Fruit fly (Drosophila melanogaster) whole organism, wandering third instar larva: ENCODE measurements around the gene CG13887.

Experiments used
- Abd-B ChIP-seq: fragments of >200 bp; optimal IDR thresholded peaks from 2 replicates; lab custom pipeline; 2017; ENCODE audit warnings: missing biosample characterization, missing genetic modification characterization
- CG32264 ChIP-seq: fragments of 200-800 bp; sonication (Bioruptor generic); optimal IDR thresholded peaks from 2 replicates; lab custom pipeline; 2016; ENCODE audit warnings: missing biosample characterization, missing genetic modification characterization
- CG9705 ChIP-seq: fragments of 200-800 bp; sonication (Bioruptor generic); optimal IDR thresholded peaks from 2 replicates; lab custom pipeline; 2018; ENCODE audit warnings: missing biosample characterization, mild to moderate bottlenecking, missing genetic modification characterization
- CrebA ChIP-seq: fragments of 200-800 bp; sonication (Bioruptor generic); optimal IDR thresholded peaks from 2 replicates; lab custom pipeline; 2016; ENCODE audit warnings: missing biosample characterization, mild to moderate bottlenecking, missing genetic modification characterization, borderline replicate concordance
- Dif ChIP-seq: fragments of 200-275, 200-300 bp; sonication (Bioruptor generic); optimal IDR thresholded peaks from 2 replicates; lab custom pipeline; 2018; ENCODE audit warnings: missing biosample characterization, missing genetic modification characterization; ENCODE audit not compliant: partially characterized antibody
- GATAd ChIP-seq: sonication (Bioruptor generic); optimal IDR thresholded peaks from 2 replicates; lab custom pipeline; 2016; ENCODE audit warnings: missing biosample characterization, missing genetic modification characterization
- HLH106 ChIP-seq: fragments of 200-800 bp; optimal IDR thresholded peaks from 3 replicates; lab custom pipeline; 2019; ENCODE audit warnings: missing biosample characterization, mild to moderate bottlenecking, missing genetic modification characterization, moderate library complexity
- Hr78 ChIP-seq: fragments of >200 bp; optimal IDR thresholded peaks from 2 replicates; lab custom pipeline; 2017; ENCODE audit warnings: missing biosample characterization, missing genetic modification characterization
- Hr83 ChIP-seq: fragments of 200-300 bp; sonication (Bioruptor generic); optimal IDR thresholded peaks from 2 replicates; lab custom pipeline; 2016; ENCODE audit warnings: missing biosample characterization, mild to moderate bottlenecking, missing genetic modification characterization, moderate library complexity; ENCODE audit not compliant: poor library complexity, severe bottlenecking
- Mio ChIP-seq: sonication (Bioruptor generic); optimal IDR thresholded peaks from 2 replicates; lab custom pipeline; 2016; ENCODE audit warnings: missing biosample characterization, missing genetic modification characterization
- Myc ChIP-seq: fragments of >200 bp; optimal IDR thresholded peaks from 2 replicates; lab custom pipeline; 2017
- N ChIP-seq: fragments of >200 bp; optimal IDR thresholded peaks from 2 replicates; lab custom pipeline; 2018; ENCODE audit warnings: missing biosample characterization, missing external identifiers, missing genetic modification characterization
- Rel ChIP-seq, 2 experiments: fragments of 200-800 bp; sonication (Bioruptor generic) in 1 of 2; optimal IDR thresholded peaks; 2 replicates in 1 of 2; 3 replicates in 1 of 2; lab custom pipeline; 2016 to 2019; ENCODE audit warnings: mild to moderate bottlenecking in 2 of 2, missing biosample characterization in 2 of 2, missing genetic modification characterization in 2 of 2, moderate library complexity in 1 of 2
- Sp1 ChIP-seq: fragments of 200-800 bp; sonication (Bioruptor generic); optimal IDR thresholded peaks from 3 replicates; lab custom pipeline; 2019; ENCODE audit warnings: missing biosample characterization, mild to moderate bottlenecking, missing genetic modification characterization, moderate library complexity
- Vsx2 ChIP-seq: fragments of 200-300, 225-300 bp; sonication (Bioruptor generic); optimal IDR thresholded peaks from 2 replicates; lab custom pipeline; 2018; ENCODE audit warnings: missing biosample characterization, missing genetic modification characterization; ENCODE audit not compliant: partially characterized antibody
- dl ChIP-seq, 2 experiments: fragments of 175-275, 200-275 bp in 1 of 2; fragments of 200-275 bp in 1 of 2; sonication (Bioruptor generic); optimal IDR thresholded peaks; lab custom pipeline; 2018; ENCODE audit warnings: mild to moderate bottlenecking in 2 of 2, missing biosample characterization in 2 of 2, missing genetic modification characterization in 2 of 2, moderate library complexity in 2 of 2; ENCODE audit not compliant: partially characterized antibody in 2 of 2, insufficient read depth in 1 of 2
- dmrt93B ChIP-seq: fragments of 200-800 bp; sonication (Bioruptor generic); optimal IDR thresholded peaks from 2 replicates; lab custom pipeline; 2018; ENCODE audit warnings: missing biosample characterization, mild to moderate bottlenecking, missing genetic modification characterization
- dsf ChIP-seq: sonication (Bioruptor generic); optimal IDR thresholded peaks from 2 replicates; lab custom pipeline; 2016; ENCODE audit warnings: missing biosample characterization, missing genetic modification characterization, borderline replicate concordance
- ey ChIP-seq: fragments of 200-800 bp; sonication (Bioruptor generic); optimal IDR thresholded peaks from 2 replicates; lab custom pipeline; 2016; ENCODE audit warnings: missing biosample characterization, missing genetic modification characterization
- foxo ChIP-seq, 2 experiments: fragments of 200-800 bp; sonication (Bioruptor generic); optimal IDR thresholded peaks; 2 replicates in 1 of 2; 3 replicates in 1 of 2; lab custom pipeline; 2016 to 2017; ENCODE audit warnings: missing biosample characterization in 2 of 2, missing genetic modification characterization in 2 of 2
- fru ChIP-seq: fragments of 200-800 bp; sonication (Bioruptor generic); optimal IDR thresholded peaks from 3 replicates; lab custom pipeline; 2016; ENCODE audit warnings: missing biosample characterization, mild to moderate bottlenecking, missing genetic modification characterization
- h ChIP-seq: fragments of 200-800 bp; sonication (Bioruptor generic); optimal IDR thresholded peaks from 3 replicates; lab custom pipeline; 2016; ENCODE audit warnings: missing biosample characterization, mild to moderate bottlenecking, missing genetic modification characterization
- jim ChIP-seq: fragments of 175-275, 200-325 bp; sonication (Bioruptor generic); optimal IDR thresholded peaks from 2 replicates; lab custom pipeline; 2016; ENCODE audit warnings: missing biosample characterization, mild to moderate bottlenecking, missing genetic modification characterization
- pan ChIP-seq: fragments of >200 bp; optimal IDR thresholded peaks from 2 replicates; lab custom pipeline; 2017
- psq ChIP-seq: fragments of 200-800 bp; sonication (Bioruptor generic); optimal IDR thresholded peaks from 3 replicates; lab custom pipeline; 2017; ENCODE audit warnings: missing biosample characterization, mild to moderate bottlenecking, missing genetic modification characterization, moderate library complexity
- rgr ChIP-seq: fragments of 200-800 bp; sonication (Bioruptor generic); optimal IDR thresholded peaks from 3 replicates; lab custom pipeline; 2016; ENCODE audit warnings: missing biosample characterization, mild to moderate bottlenecking, missing genetic modification characterization
- sage ChIP-seq: fragments of 200-800 bp; sonication (Bioruptor generic); optimal IDR thresholded peaks from 2 replicates; lab custom pipeline; 2016; ENCODE audit warnings: missing biosample characterization, mild to moderate bottlenecking, missing genetic modification characterization
- sv ChIP-seq: fragments of 200-800 bp; sonication (Bioruptor generic); optimal IDR thresholded peaks from 3 replicates; lab custom pipeline; 2016; ENCODE audit warnings: missing biosample characterization, missing genetic modification characterization
- tai ChIP-seq: sonication (Bioruptor generic); optimal IDR thresholded peaks from 2 replicates; lab custom pipeline; 2016; ENCODE audit warnings: missing biosample characterization, missing genetic modification characterization
- usp ChIP-seq: fragments of >200 bp; optimal IDR thresholded peaks from 2 replicates; lab custom pipeline; 2017; ENCODE audit warnings: missing biosample characterization, missing genetic modification characterization

CG13887 gene

DNA sequence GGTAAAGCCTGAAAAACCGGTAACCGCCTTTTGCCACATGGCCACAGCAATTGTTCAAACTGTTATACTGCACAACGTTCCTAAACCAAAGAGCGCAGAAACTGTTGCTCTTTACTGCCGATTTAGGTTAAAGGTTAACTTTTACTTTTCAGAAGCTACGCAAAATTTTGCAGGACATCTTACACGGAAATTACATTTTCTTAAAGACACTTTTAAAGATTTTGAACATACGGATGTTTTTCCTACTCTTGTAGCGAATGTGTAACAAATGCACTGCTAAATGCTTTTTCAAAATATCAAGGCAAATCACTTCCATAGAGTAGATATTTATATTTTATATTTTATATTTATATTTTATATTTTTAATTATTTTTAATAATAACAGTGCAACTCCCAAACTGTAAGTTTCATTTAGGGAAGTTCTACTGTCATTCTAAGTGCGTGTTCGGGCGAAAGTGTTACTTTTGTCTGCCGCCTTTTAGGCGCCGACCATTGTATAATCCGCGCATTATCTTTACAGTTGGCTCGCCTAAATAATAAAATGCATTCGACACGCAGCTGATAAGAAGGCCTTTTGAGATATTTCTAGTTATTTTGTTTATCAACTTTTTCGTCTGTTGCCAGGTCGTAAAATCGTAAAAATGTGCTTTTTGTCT is 44.7 kb downstream of the CG13887 start:
- TF ChIP-seq h (GFP tag; lab: Kevin White, UChicago) (no peak), pan (lab: Kevin White, UChicago) (no peak), CrebA (GFP tag; lab: Kevin White, UChicago) (no peak), jim (GFP tag; lab: Kevin White, UChicago) (no peak), Sp1 (GFP tag; lab: Kevin White, UChicago) (no peak), CG9705 (GFP tag; lab: Kevin White, UChicago) (no peak), usp (GFP tag; lab: Kevin White, UChicago) (no peak), Mio (GFP tag; lab: Kevin White, UChicago) (no peak), sage (GFP tag; lab: Kevin White, UChicago) (no peak), fru (no peak), Rel (GFP tag; optimal IDR thresholded peaks at IDR 0.05; lab: Kevin White, UChicago) (no peak), Rel (tag; optimal IDR thresholded peaks at IDR 0.05; lab: Kevin White, UChicago) (no peak)

DNA sequence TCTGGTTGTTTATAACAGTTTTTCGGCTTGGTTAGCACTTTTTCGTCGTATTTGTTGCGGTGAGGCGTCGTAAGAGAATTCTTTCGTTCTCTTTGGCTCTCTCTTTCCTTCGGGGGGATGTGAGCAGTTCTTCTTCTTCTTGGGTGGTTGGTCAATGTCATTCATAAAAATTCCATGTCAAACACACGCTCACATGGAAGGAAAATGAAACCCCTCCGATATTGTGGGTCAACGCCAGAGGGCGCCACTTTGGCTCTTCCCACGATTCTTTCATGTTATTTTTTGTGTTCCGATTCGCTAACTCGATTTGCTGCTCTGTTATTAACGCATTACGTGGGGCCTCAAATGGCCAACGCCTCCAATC is 45.2 kb downstream of the CG13887 start:
- TF ChIP-seq foxo (GFP tag; optimal IDR thresholded peaks at IDR 0.05; lab: Kevin White, UChicago) (no peak), Vsx2 (GFP tag; lab: Kevin White, UChicago) (no peak), Hr78 (GFP tag; lab: Kevin White, UChicago) (no peak), psq (GFP tag; lab: Kevin White, UChicago) (no peak), dsf (no peak), Myc (lab: Kevin White, UChicago) (no peak), dl (GFP tag; optimal IDR thresholded peaks at IDR 0.05; lab: Kevin White, UChicago; ENCODE audit: insufficient read depth in 1 of 2, partially characterized antibody in 2 of 2) (no peak), sage (GFP tag; lab: Kevin White, UChicago) (no peak), fru (no peak), jim (GFP tag; lab: Kevin White, UChicago) (no peak), Abd-B (GFP tag; lab: Kevin White, UChicago) (no peak)
- TF ChIP-seq, all 38 proteins: peak for 0

DNA sequence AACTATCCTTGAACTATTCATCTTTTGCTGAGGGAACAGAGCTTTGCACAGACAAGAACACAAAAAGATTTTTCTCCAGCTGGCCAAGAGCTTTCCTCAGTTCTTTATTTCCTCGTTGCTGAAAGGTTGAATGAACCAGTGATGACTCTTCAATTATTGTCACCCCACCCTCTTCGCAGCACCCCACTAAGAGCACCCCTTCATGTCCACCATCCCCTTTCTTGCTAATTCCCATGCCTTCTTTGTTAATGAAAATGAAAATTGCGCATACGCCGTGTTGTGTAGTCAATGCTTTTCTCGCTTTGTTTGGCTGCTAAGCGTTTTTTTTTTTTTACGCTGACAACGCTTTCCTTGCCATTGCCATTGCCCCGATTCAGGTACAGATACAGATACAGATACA is 46.1 kb downstream of the CG13887 start:
- no peak for TF ChIP-seq sv
- TF ChIP-seq Sp1 (GFP tag; lab: Kevin White, UChicago): no peak
- TF ChIP-seq Hr83 (GFP tag; lab: Kevin White, UChicago): no peak
- TF ChIP-seq GATAd (GFP tag; lab: Kevin White, UChicago): no peak
- no peak for TF ChIP-seq dsf
- no peak for TF ChIP-seq ey (GFP tag; lab: Kevin White, UChicago)
- no peak for TF ChIP-seq tai (GFP tag; lab: Kevin White, UChicago)
- no peak for TF ChIP-seq jim (GFP tag; lab: Kevin White, UChicago)
- no peak for TF ChIP-seq pan (lab: Kevin White, UChicago)
- no peak for TF ChIP-seq Abd-B (GFP tag; lab: Kevin White, UChicago)
- TF ChIP-seq rgr: no peak

dm6 chr3L:884239-884638 is 46.6 kb downstream of the CG13887 start:
- TF ChIP-seq Hr78 (GFP tag; lab: Kevin White, UChicago) (no peak), CrebA (GFP tag; lab: Kevin White, UChicago) (no peak), HLH106 (tag; lab: Kevin White, UChicago) (no peak), Dif (no peak), pan (lab: Kevin White, UChicago) (no peak), CG32264 (no peak), tai (GFP tag; lab: Kevin White, UChicago) (no peak), jim (GFP tag; lab: Kevin White, UChicago) (no peak), sv (no peak), dsf (no peak), usp (GFP tag; lab: Kevin White, UChicago) (no peak), Sp1 (GFP tag; lab: Kevin White, UChicago) (no peak), psq (GFP tag; lab: Kevin White, UChicago) (no peak), dl (GFP tag; optimal IDR thresholded peaks at IDR 0.05; lab: Kevin White, UChicago; ENCODE audit: insufficient read depth in 1 of 2, partially characterized antibody in 2 of 2) (no peak), N (no peak), dmrt93B (GFP tag; lab: Kevin White, UChicago) (no peak)
